Worm (Caenorhabditis elegans) whole organism, midembryonic: Measurements from ENCODE around the gene D1022.3.

Experiments
- T22C8.4 ChIP-seq: fragments of 200-800 bp; sonication (Bioruptor generic); IDR thresholded peaks from 2 replicates; pipeline ENCODE4 v1.3.6; 2022; ENCODE audit warnings: missing genetic modification characterization, missing compliant biosample characterization
- cog-1 ChIP-seq: sonication (generic microtip); optimal IDR thresholded peaks from 2 replicates; lab custom pipeline; 2016; ENCODE audit warnings: missing genetic modification characterization, missing compliant biosample characterization
- flt-1 ChIP-seq: fragments of 200-800 bp; sonication (Bioruptor generic); IDR thresholded peaks from 2 replicates; pipeline ENCODE4 v1.3.6; 2022; ENCODE audit warnings: missing genetic modification characterization, missing compliant biosample characterization
- klf-2 ChIP-seq: fragments of 200-800 bp; sonication (Bioruptor generic); conservative IDR thresholded peaks from 2 replicates; pipeline ENCODE4 v1.3.6; 2022; ENCODE audit warnings: missing genetic modification reagents, missing genetic modification characterization, missing compliant biosample characterization
- med-1 ChIP-seq: sonication (generic microtip); optimal IDR thresholded peaks from 2 replicates; lab custom pipeline; 2017; ENCODE audit warnings: missing genetic modification characterization, mild to moderate bottlenecking, missing compliant biosample characterization, antibody characterized with exemption, missing genetic modification reagents; ENCODE audit not compliant: insufficient read depth
- ref-1 ChIP-seq: fragments of 200-800 bp; sonication (Bioruptor generic); conservative IDR thresholded peaks from 2 replicates; pipeline ENCODE4 v1.3.6; 2022; ENCODE audit warnings: missing genetic modification reagents, missing genetic modification characterization, missing compliant biosample characterization
- tab-1 ChIP-seq: fragments of 200-800 bp; sonication (Bioruptor generic); IDR thresholded peaks from 2 replicates; pipeline ENCODE4 v1.3.6; 2022; ENCODE audit warnings: missing genetic modification characterization, missing compliant biosample characterization
- ztf-23 ChIP-seq: fragments of 200-800 bp; sonication (Bioruptor generic); IDR thresholded peaks from 2 replicates; pipeline ENCODE4 v1.3.6; 2022; ENCODE audit warnings: missing genetic modification reagents, missing genetic modification characterization, missing compliant biosample characterization
- ztf-29 ChIP-seq: fragments of 200-800 bp; sonication (Bioruptor generic); IDR thresholded peaks from 2 replicates; pipeline ENCODE4 v1.3.6; 2022; ENCODE audit warnings: missing genetic modification reagents, missing genetic modification characterization, missing compliant biosample characterization

D1022.3 gene

DNA sequence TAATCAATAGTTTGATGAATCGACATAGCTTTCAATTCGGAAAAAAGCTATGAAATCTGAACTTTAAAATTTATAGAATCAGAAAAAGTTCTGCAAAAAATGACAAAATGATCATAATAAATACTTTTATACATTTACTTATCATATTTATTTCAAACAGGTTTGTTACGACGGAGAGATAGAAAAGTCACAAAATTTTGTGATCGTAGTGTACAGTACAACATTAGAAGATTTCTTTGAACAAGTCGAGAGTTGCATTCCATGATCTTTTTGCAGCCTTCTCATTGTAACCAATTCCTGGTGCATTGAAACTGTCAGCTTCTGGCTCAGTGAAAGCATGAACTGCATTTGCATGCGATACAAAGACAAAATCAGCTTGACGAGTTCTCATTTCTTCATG lies at the start of gene D1022.3:
Gene D1022.3, minus strand, starts transcription at position 101 of the 400 bp plus-strand sequence.
- TF ChIP-seq klf-2 (GFP tag; lab: Robert Waterston, UW) (no peak), med-1 (no peak), ref-1 (GFP tag; lab: Robert Waterston, UW) (no peak), ztf-23 (GFP tag; lab: Robert Waterston, UW) (no peak), ztf-29 (GFP tag; lab: Robert Waterston, UW) (no peak), cog-1 (tag; lab: Kevin White, UChicago) (no peak), tab-1 (GFP tag; lab: Robert Waterston, UW) (no peak), flt-1 (no peak), T22C8.4 (GFP tag; lab: Robert Waterston, UW) (no peak)

DNA sequence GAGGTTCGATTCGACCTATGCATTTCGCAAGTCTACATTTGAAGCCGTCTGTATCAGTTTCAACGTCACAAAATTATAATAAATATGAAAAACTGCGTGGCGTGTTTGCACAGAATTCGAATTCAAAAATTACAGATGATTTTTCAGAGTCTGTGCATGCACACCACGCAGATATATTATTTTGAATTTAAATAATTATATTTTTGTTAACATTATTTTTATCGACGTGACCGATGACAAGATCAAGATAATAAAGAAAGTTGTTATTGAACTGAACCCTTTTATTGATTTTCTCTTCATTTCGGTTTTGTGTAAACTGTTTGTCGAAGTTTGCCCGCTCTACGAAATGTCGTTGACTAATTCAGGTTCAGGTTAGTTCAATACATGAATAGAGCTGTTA lies 48.9 kb upstream of the D1022.3 start, which contains the start of gene C28F5.1:
Gene C28F5.1, plus strand, starts transcription at position 301 of the 400 bp plus-strand sequence.
- TF ChIP-seq klf-2 (GFP tag; lab: Robert Waterston, UW) (no peak), T22C8.4 (GFP tag; lab: Robert Waterston, UW) (no peak), ztf-29 (GFP tag; lab: Robert Waterston, UW) (no peak), med-1 (no peak)

DNA sequence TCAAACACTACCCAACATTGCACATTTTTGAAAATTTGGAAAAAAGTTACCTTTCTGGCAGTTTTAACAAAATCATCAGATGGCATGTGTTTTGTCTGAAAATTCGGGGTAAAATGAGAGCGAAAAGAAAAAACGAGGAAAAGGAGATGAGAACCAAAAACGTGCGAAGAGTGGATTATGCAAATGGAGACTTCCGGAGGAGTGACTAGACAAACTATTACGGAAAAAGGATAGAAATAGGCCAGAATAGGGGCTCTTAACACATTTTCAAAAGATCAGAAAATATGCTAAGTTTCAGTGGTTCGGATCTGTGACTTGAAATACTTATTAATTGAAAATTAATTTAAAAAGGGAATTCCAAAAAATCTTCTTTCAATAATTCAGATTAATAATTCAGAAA lies 43.3 kb upstream of the D1022.3 start, which contains the start of gene srab-14:
Gene srab-14, minus strand, starts transcription at position 101 of the 400 bp plus-strand sequence.
- TF ChIP-seq med-1 (no peak), ref-1 (GFP tag; lab: Robert Waterston, UW) (no peak), cog-1 (tag; lab: Kevin White, UChicago) (no peak), ztf-29 (GFP tag; lab: Robert Waterston, UW) (no peak), T22C8.4 (GFP tag; lab: Robert Waterston, UW) (no peak), flt-1 (no peak), tab-1 (GFP tag; lab: Robert Waterston, UW) (no peak), klf-2 (GFP tag; lab: Robert Waterston, UW) (no peak), ztf-23 (GFP tag; lab: Robert Waterston, UW) (no peak)

ce11 chrII:7496070-7496469 lies 40.0 kb upstream of the D1022.3 start, which contains the start of gene spi-1:
spi-1 (plus strand) TSS chrII:7496247.
- TF ChIP-seq flt-1 (no peak), ztf-29 (GFP tag; lab: Robert Waterston, UW) (no peak), klf-2 (GFP tag; lab: Robert Waterston, UW) (no peak), T22C8.4 (GFP tag; lab: Robert Waterston, UW) (no peak), tab-1 (GFP tag; lab: Robert Waterston, UW) (no peak), cog-1 (tag; lab: Kevin White, UChicago) (no peak), ztf-23 (GFP tag; lab: Robert Waterston, UW) (no peak), ref-1 (GFP tag; lab: Robert Waterston, UW) (no peak), med-1 (no peak)

DNA sequence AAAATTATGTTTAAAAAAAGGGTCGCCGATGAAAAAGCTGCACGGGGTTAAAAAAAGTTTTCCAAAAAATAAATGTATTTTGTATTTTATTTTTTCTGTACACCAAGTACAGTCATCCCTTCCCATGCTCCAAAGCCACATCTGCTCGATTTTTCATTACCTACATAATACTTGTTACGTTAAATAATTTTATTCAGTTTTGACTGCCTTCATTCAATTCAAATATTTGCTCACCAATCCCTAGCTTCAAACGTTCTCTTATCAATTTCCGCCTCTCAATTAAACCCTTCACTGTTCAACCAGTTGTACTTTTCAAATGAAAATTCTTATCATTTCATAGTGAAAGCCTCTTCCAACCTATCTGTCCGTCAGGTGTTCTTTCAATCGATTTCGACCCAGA lies 38.1 kb upstream of the D1022.3 start, which contains the start of gene R10H1.1:
Gene R10H1.1, plus strand, starts transcription at position 301 of the 400 bp plus-strand sequence.
- TF ChIP-seq flt-1, result no peak
- TF ChIP-seq ref-1 (GFP tag; lab: Robert Waterston, UW), result no peak
- no peak for TF ChIP-seq T22C8.4 (GFP tag; lab: Robert Waterston, UW)
- TF ChIP-seq ztf-29 (GFP tag; lab: Robert Waterston, UW), result no peak
- TF ChIP-seq cog-1 (tag; lab: Kevin White, UChicago), result no peak
- no peak for TF ChIP-seq ztf-23 (GFP tag; lab: Robert Waterston, UW)
- TF ChIP-seq klf-2 (GFP tag; lab: Robert Waterston, UW), result no peak
- TF ChIP-seq med-1, result no peak
- TF ChIP-seq tab-1 (GFP tag; lab: Robert Waterston, UW), result no peak

DNA sequence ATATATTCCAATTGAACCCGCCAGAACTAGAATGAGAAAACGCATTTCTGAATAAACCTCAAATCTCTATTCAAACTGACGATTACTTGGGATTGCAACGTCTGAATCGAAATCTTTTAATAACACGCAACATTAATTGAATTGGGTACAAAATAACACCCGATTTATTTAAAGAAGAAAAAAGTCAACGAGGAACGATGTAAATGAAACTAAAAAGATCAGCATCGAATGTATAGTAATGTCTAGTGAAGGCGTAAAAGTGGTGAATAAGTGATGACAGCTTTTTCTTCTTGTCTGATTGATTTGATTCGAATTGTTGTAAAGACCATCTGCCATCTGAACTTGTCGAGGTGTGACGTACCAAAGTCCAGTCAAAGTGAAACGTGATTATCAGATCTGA lies 37.5 kb upstream of the D1022.3 start, which contains the start of gene nas-23:
Gene nas-23, minus strand, starts transcription at position 101 of the 400 bp plus-strand sequence.
- TF ChIP-seq tab-1 (GFP tag; lab: Robert Waterston, UW) (no peak), ztf-23 (GFP tag; lab: Robert Waterston, UW) (no peak), ref-1 (GFP tag; lab: Robert Waterston, UW) (no peak), cog-1 (tag; lab: Kevin White, UChicago) (no peak), ztf-29 (GFP tag; lab: Robert Waterston, UW) (no peak), med-1 (no peak), flt-1 (no peak), klf-2 (GFP tag; lab: Robert Waterston, UW) (no peak), T22C8.4 (GFP tag; lab: Robert Waterston, UW) (no peak)

DNA sequence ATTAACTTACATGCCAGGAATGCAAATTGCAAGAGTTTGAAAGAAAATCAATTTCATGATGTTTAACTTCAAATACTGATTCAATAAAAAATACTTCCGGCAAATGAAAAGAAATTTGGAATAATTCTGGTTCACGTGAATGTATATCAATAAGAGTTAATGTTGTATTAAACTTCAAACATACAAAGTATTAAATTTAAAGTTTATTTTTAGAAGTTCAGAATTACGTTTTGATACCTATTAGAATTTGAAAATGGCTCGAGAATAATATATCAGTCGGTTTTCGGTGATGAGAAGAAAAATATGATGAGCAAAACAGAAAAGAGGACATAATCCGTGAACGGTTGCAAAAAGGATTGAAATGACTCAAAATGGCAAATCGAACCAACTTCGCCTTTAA lies 33.5 kb upstream of the D1022.3 start, which contains the start of gene D1022.9:
Gene D1022.9, minus strand, starts transcription at position 101 of the 400 bp plus-strand sequence.
- TF ChIP-seq cog-1 (tag; lab: Kevin White, UChicago), result no peak
- no peak for TF ChIP-seq ztf-23 (GFP tag; lab: Robert Waterston, UW)
- TF ChIP-seq ref-1 (GFP tag; lab: Robert Waterston, UW), result no peak
- no peak for TF ChIP-seq klf-2 (GFP tag; lab: Robert Waterston, UW)
- no peak for TF ChIP-seq med-1
- TF ChIP-seq ztf-29 (GFP tag; lab: Robert Waterston, UW), result no peak

- TF ChIP-seq med-1, result no peak
- TF ChIP-seq klf-2 (GFP tag; lab: Robert Waterston, UW), result no peak
- no peak for TF ChIP-seq ref-1 (GFP tag; lab: Robert Waterston, UW)
- TF ChIP-seq flt-1, result no peak
- no peak for TF ChIP-seq tab-1 (GFP tag; lab: Robert Waterston, UW)
- no peak for TF ChIP-seq T22C8.4 (GFP tag; lab: Robert Waterston, UW)
- no peak for TF ChIP-seq ztf-29 (GFP tag; lab: Robert Waterston, UW)
- no peak for TF ChIP-seq ztf-23 (GFP tag; lab: Robert Waterston, UW)
Observed at ce11 chrII:7483009-7483408, 26.9 kb upstream of the D1022.3 start, which contains the start of gene cah-2. cah-2 (minus strand) TSS chrII:7483109.

DNA sequence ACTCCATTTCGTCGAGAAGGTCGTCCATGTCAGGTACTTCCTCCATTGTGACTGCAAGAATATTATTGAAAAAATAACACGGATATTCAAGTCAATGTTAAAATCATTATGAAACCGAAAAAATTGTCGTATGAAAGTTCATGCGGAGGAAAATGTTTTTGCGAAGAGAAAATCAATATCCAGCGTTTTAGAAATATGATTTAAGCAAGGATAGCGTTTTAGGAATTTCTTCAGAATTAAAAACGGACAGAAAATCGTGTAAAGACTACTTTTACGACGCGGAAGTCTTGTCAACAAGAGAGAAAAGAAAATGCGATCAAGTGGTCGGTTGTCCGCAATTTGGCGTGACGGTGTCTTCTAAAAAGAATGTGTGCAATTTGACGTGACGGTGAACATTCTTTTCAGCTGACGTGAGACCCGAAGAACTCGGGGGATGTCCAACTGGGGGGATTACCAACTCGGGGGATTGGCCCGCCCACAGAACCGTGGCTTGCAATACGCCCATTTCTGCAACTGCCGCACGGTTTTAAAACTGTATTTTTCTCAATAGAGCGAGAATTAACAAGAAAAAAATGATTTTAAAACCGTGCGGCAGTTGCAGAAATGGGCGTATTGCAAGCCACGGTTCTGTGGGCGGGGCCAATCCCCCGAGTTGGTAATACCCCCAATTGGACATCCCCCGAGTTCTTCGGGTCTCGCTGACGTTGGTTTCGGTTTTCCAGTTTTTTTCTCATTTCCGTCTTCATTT lies 22.6 kb upstream of the D1022.3 start, which contains the start of the genes aka-1 and ubc-6:
Gene aka-1, minus strand, starts transcription at position 51 of the 748 bp plus-strand sequence.
Gene ubc-6, plus strand, starts transcription at position 701 of the 748 bp plus-strand sequence.
- TF ChIP-seq ztf-29 (GFP tag; lab: Robert Waterston, UW), result no peak; the same call in 1 of the 2 replicates
- no peak for TF ChIP-seq med-1
- peak; percentile 45 for TF ChIP-seq cog-1 (tag; lab: Kevin White, UChicago)
- peak; percentile 64 for TF ChIP-seq T22C8.4 (GFP tag; lab: Robert Waterston, UW)
- TF ChIP-seq tab-1 (GFP tag; lab: Robert Waterston, UW), result peak; percentile 78; the same call in 1 of the 2 replicates
- TF ChIP-seq ztf-23 (GFP tag; lab: Robert Waterston, UW), result peak; percentile 80
- 0 out of 2 replicates have a peak, but pooled peaks have one; percentile 33 for TF ChIP-seq ref-1 (GFP tag; lab: Robert Waterston, UW)
- peak; percentile 66 for TF ChIP-seq klf-2 (GFP tag; lab: Robert Waterston, UW)
- peak; percentile 74 for TF ChIP-seq flt-1
